Fruit fly (Drosophila melanogaster) whole organism, larva: ENCODE results near the gene CG17562.

Experiments
- noc ChIP-seq: fragments of 200-800 bp; sonication (Bioruptor generic); optimal IDR thresholded peaks from 3 replicates; lab custom pipeline; 2019; ENCODE audit warnings: missing biosample characterization, mild to moderate bottlenecking, missing genetic modification characterization, moderate library complexity

The CG17562 gene

DNA sequence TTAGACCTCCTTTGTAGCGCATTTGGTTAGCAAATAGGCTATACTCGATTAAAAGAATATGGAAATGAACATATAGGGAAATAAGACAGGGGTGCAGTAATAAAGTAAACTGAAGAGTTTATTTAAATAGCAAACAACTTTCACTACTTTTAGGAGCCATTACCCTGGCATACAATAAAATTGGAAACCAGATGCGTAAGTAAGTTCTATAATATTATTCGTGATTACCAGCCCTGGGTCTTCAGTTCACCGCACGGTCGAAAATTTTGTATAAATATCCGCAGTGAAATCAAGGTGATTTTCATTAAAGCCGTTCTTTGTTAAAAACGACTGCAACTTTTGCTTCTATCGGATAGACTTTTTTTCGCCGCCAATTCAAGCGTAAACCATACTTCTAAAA lies at the start of gene CG17562:
CG17562 (plus strand) TSS at position 301 of the 400 bp plus-strand sequence.
- no peak for TF ChIP-seq noc (tag; lab: Kevin White, UChicago)

DNA sequence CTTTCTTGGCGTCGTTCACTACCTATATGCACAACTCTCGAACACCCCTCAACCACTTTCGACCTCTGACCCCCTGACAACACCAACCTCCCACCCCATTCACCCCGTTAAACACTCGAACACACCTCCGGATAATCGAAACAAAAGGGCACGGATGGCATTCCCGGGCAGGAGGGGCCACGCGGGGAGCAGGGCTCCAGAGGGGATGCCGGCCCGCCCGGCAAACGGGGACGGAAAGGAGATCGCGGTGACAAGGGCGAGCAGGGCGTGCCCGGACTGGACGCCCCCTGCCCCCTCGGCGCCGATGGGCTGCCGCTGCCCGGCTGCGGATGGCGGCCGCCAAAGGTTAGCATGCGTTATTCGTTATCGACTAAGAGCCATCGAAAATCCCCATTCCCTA lies 45.8 kb upstream of the CG17562 start:
- no peak for TF ChIP-seq noc (tag; lab: Kevin White, UChicago)

DNA sequence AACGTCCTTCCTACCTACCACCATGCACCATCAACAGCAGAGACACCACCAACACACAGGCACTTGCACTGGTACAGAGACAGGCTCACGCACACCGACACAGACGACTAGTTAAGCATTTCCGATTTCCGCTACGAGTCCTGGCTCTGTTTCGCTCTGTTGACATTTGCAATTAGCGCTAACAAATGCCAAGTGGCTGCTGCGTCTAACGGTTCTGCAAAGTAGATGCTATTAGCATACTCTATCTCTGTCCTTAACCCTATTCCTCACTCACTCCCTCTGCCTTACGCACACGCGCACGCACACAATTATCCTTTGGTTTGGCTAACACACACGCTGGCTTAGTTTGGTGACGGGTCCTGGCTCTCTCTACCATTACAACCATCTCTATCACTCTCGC lies 44.6 kb upstream of the CG17562 start:
- no peak for TF ChIP-seq noc (tag; lab: Kevin White, UChicago)

DNA sequence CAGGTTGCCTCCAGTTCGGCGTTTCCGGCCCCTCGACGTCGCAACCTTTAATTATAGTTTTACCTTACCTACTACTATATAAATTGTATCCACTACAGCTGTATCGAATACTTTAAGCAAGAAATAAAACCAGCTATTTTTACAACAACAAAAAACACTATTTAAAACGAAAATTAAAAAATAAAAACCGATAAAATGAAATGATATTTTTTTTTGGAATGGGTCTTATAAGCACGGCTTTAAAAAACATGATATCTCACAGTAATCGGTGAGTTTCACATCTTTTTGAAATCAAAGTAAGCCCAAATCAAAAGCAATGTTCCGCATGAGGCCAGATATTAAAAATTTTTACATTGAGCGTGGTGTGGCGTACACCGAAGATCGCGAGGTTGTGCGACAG lies 43.9 kb upstream of the CG17562 start, which contains the start of gene CG14891:
CG14891 (plus strand) TSS at position 301 of the 400 bp plus-strand sequence.
- no peak for TF ChIP-seq noc (tag; lab: Kevin White, UChicago)

DNA sequence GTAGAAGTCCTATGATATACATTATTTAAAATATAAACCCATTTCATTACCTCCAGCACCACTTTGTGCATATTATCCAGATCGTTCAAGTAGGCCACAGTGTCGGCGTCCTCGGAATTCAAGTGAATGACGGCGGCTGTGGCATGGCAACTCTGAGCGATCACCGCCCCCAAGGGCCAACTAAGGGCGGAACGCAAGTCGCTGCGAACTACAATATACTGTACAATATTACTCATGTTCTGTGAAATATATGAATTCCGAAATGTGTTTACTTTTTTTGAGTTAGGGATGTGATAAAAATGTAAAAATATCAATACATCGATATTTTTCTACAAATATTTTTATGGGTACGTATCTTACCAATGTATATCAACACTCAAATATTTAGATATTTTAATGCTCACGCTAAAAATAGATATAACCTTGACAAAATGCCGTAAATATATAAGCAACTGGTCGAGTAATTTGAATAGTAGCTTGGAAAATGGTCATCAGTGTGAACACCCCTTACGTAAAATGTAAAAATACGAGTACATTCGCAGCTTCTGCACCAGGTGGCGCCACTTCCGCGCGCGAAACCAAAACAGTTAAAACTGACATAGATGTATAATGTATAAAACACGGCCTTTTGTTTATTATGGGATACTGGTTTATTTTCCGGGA lies 41.5 kb upstream of the CG17562 start, which contains the start of gene CG14903:
CG14903 (minus strand) TSS at position 270 of the 663 bp plus-strand sequence.
- TF ChIP-seq noc (tag; lab: Kevin White, UChicago), result no peak

DNA sequence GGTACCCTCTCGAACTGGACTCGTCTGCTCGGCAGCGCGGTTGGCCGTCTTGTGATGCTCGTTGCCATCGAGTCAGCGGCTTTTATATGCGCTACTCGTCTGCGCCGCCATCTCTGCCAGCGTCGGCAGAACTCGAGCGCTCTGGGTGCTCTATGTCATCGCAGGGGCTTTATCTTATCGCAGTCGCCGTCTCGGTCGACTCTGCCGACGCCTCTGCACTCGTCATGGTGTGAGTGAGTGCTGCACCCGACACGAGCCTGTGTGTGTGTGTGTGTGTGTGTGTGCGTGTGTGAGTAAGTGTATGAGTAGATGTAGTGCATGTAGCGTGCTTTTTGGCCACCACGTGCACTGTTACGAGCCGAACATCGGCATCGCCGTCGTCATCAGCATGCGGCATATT lies 31.5 kb upstream of the CG17562 start, which contains the start of gene Scp2:
Scp2 (minus strand) TSS at position 59 of the 400 bp plus-strand sequence.
- TF ChIP-seq noc (tag; lab: Kevin White, UChicago), result no peak

DNA sequence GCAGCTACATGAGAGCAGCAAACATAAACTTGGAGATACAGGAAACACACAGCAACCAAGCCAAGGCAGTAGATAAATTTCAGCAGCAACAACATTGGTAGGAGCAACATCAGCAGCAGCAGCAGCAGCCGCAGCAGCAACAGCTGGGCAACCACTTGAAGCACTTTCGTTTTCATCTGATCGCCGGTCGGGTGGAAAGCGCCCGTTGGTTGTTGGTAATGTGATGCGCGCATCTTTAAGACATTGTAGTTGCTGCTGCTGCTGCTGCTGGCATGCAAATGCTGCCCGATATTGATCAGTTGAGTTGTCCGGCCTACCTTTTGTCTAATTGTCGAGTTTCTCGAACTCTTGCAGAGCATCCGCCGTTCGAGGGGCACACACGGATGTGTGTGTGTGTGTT lies 23.7 kb upstream of the CG17562 start:
- TF ChIP-seq noc (tag; lab: Kevin White, UChicago), result no peak

DNA sequence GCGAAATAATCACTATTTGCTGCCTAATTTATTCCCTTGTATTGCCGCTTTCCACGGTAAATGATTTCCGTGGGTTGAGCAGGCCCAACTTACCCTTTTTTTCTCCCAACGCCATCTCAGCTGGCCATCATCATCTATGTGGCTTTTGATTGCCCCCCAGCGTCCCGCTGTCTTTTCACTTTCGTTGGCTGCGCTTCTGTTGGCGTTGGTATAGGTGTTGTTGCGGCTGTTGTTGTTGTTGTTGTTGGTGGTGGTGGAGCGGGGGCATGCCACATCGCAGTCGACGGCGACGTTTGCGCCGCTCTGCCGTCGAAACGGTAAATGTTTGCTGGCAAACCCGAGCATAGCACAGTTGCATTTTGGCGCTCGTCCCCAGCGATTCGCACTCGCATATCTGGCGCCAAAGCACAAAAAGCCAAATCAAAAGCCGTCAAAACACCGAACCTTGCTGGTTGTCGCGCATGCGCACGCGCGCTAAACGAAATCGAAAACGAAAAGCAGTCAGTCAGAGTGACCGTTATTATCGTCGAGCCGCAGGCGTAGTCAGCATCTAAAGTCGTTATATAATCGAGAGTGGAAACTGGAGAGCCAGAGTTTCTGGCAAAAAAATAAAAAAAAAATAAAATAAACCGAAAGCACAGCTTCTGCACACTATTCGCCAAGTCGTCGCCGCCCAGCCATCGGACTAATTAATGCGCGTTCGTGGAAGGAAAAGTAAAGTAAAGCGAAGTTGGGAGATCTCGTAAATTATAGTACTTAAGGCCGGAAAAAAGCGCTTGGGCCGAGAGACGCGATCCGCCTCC lies 20.9 kb upstream of the CG17562 start, which contains the start of gene CG14892:
CG14892 (plus strand) TSS at position 359 of the 803 bp plus-strand sequence.
- no peak for TF ChIP-seq noc (tag; lab: Kevin White, UChicago)

DNA sequence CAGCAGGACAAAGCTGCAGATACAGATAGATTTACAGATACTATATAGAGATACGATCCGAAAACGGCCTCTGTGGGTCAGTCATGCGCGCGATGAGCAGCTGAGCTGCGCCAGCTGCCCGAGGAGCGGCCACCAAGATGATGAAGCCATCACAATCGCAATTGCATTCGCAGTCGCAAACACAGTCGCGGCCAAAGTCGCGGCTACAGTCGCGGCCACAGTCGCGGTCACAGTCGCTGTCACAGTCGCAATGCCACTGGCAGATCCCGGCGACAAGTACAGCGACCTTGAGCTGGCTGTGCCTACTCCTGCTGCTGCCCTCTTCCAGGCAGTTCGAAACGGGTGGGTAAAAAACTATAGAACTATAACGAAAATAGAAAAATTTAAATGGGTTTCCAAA lies 20.1 kb upstream of the CG17562 start:
- no peak for TF ChIP-seq noc (tag; lab: Kevin White, UChicago)

DNA sequence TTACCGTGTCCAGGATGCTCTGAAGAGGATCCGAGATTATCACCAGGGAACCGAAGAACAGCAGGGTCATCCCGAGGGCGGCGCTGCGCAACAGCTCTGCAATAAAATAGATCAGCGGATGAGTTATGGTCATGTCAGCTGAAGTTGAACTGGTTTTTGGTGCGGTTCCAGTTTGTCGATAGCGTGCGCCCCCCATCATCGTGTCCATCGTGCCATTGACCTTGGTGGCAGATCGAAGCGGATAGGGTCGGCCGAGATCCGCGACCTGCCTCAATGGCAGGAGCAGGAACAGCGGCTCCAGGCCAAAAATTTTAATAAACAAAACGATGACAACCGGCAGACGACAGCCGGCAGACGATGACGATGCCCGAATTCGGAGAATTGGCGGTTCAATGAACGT lies 15.5 kb upstream of the CG17562 start:
- no peak for TF ChIP-seq noc (tag; lab: Kevin White, UChicago)

DNA sequence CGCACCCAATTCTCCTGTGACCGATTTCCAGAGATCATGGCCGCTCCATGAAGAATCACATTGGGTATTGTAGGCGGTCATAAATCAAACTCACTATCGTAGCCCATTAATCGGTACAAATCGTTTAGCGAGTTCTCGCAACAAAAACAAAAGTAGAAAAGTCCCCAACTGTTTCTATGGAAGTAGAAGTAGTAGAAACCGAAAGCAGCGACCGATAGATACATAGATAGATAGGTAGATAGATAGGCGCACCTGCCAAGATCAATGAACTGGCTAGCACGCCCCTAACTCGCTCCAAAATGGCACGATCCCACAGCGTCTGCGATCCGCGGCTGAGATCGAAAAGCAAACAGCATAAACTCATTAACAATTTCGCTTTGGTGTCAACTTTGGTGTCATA lies 14.4 kb upstream of the CG17562 start:
- no peak for TF ChIP-seq noc (tag; lab: Kevin White, UChicago)

DNA sequence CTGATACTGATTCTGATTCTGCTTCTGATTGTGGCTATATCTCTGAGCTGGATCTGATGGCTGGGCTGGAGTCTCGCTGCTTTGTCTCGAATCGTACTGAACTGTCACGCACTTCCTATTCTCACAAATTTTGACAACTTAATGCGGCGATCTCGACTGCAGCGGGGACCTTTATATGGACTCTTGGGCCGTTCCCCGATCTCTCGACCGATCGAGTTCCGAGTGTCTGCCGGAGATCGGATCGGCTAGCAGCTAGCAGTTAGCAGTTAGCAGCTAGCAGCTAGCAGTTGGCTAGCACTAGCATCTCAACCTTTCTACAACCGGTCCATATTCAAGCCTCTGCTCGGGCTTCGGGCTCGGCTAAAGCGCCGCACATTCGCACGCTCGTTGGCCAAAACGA lies 10.4 kb upstream of the CG17562 start, which contains the start of gene CG10345:
CG10345 (minus strand) TSS at position 147 of the 400 bp plus-strand sequence.
- TF ChIP-seq noc (tag; lab: Kevin White, UChicago), result no peak

DNA sequence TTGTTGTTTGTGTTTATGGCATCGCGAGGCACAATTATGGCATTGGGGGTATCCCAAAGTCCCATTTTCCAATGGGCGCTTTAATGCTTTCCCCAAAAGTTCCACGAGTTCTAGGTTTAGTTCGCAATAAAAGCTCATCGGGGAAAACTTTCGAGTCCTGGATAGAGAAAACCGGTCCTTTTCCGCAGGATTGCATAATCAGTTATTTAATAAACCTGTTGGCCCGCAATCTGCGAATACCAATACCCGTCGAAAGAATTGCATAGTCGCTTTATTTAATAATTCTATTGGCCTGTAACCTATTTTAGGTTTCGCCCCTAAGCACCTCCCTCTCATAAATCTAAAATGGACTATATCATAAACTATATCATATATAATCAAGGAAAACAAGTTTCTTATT lies 9.2 kb upstream of the CG17562 start:
- TF ChIP-seq noc (tag; lab: Kevin White, UChicago), result no peak

DNA sequence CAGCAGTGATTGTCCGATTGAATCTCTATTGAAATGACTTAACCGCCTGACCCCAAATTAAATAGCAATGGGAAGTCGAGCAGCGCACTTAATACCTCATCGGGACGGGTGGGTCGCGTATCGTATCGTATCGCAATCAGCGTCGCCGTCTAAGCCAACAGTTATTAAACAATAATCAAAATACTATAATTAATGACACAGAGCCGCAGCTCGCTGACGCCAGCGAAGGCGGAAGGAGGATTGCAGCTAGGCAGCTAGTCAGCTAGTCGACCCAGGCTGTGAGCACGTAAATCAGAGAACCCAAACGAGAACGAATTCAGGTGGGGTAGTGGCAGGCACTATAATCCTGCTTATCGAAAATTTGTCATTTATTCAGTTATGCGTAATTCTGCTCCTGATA lies 6.2 kb upstream of the CG17562 start, which contains the start of gene NPF:
NPF (plus strand) TSS at position 301 of the 400 bp plus-strand sequence.
- no peak for TF ChIP-seq noc (tag; lab: Kevin White, UChicago)

DNA sequence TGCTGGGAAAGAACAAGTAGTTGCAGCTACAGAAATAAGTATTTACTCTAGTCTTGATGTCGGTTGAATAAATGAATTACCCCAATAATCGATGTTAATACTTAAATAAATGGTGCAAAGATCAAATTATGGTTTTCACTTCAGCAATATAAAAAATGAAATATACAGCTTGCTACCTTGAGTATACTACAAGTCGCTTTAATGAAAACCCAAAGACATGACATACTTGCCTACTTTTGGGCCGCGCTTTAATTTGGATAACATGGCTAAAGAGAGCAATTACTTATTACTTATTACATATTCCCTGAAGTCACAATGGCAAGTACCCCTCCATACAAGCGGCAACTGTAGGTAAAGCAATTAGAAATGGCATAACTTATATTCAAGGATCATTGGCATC lies 3.9 kb upstream of the CG17562 start:
- no peak for TF ChIP-seq noc (tag; lab: Kevin White, UChicago)

DNA sequence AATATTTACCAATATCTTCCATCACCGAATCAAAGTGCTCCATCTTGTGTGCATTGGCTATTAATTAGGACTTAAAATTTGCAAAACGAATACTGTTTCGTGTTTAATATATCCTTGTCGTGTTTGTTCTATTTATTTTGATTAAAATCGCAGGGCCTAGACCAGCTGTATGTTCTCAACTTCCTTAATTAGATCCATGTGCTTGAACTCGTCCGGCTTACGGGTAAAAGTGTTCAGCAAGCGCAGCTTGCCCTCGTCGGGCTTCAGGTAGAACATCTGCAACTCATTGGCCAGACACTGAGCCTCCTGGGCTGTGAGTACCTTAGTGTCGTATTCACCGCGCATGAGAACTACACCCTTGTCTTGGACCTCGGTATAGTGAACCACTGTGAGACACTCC lies 1.8 kb upstream of the CG17562 start, which contains the start of gene CG12783:
CG12783 (minus strand) TSS at position 101 of the 400 bp plus-strand sequence.
- no peak for TF ChIP-seq noc (tag; lab: Kevin White, UChicago)
